Fruit fly (Drosophila melanogaster) whole organism, embryonic: Measurements from ENCODE around the gene Takl2.
A peak's percentile ranks its signal among the peaks of the same experiment; 100 is the strongest.

Experiments
- Bgb ChIP-seq: fragments of 200-800 bp; sonication (Bioruptor generic); IDR thresholded peaks from 2 replicates; pipeline ENCODE4 v1.3.6; 2022; ENCODE audit warnings: missing biosample characterization, missing genetic modification characterization; ENCODE audit not compliant: partially characterized antibody
- BtbVII ChIP-seq: fragments of 200-800 bp; sonication (Bioruptor generic); optimal IDR thresholded peaks from 3 replicates; lab custom pipeline; 2017; ENCODE audit warnings: missing biosample characterization, mild to moderate bottlenecking, missing genetic modification characterization
- CG10274 ChIP-seq: fragments of 200-800 bp; sonication (Bioruptor generic); optimal IDR thresholded peaks from 3 replicates; lab custom pipeline; 2017; ENCODE audit warnings: missing biosample characterization, mild to moderate bottlenecking, missing genetic modification characterization
- CG10462 ChIP-seq: fragments of 200-800 bp; sonication (Bioruptor generic); optimal IDR thresholded peaks from 2 replicates; lab custom pipeline; 2016; ENCODE audit warnings: missing biosample characterization, missing genetic modification characterization
- CG10959 ChIP-seq: fragments of 200-800 bp; sonication (Bioruptor generic); IDR thresholded peaks from 2 replicates; pipeline ENCODE4 v1.3.6; 2022; ENCODE audit warnings: missing biosample characterization, missing genetic modification characterization
- CG12155 ChIP-seq: fragments of 200-800 bp; sonication (Bioruptor generic); optimal IDR thresholded peaks from 3 replicates; lab custom pipeline; 2016; ENCODE audit warnings: missing biosample characterization, missing genetic modification characterization
- CG13624 ChIP-seq: fragments of 200-800 bp; sonication (Bioruptor generic); optimal IDR thresholded peaks from 2 replicates; lab custom pipeline; 2016; ENCODE audit warnings: missing biosample characterization, missing genetic modification characterization
- CG14667 ChIP-seq: fragments of 200-800 bp; sonication (Bioruptor generic); IDR thresholded peaks from 2 replicates; pipeline ENCODE4 v1.3.6; 2022; ENCODE audit warnings: missing biosample characterization, missing genetic modification characterization
- CG15269 ChIP-seq: fragments of 200-800 bp; sonication (Bioruptor generic); optimal IDR thresholded peaks from 2 replicates; lab custom pipeline; 2018; ENCODE audit warnings: missing biosample characterization, mild to moderate bottlenecking, missing genetic modification characterization, moderate library complexity
- CG1603 ChIP-seq: fragments of 200-800 bp; sonication (Bioruptor generic); optimal IDR thresholded peaks from 2 replicates; lab custom pipeline; 2019; ENCODE audit warnings: missing biosample characterization, mild to moderate bottlenecking, missing genetic modification characterization, moderate library complexity
- CG18476 ChIP-seq: fragments of 200-800 bp; sonication (Bioruptor generic); optimal IDR thresholded peaks from 2 replicates; lab custom pipeline; 2016; ENCODE audit warnings: missing biosample characterization, mild to moderate bottlenecking, missing genetic modification characterization
- CG2889 ChIP-seq: fragments of 200-800 bp; sonication (Bioruptor generic); IDR thresholded peaks from 3 replicates; pipeline ENCODE4 v1.3.6; 2022; ENCODE audit warnings: missing biosample characterization, missing genetic modification characterization
- CG31441 ChIP-seq: fragments of 200-800 bp; sonication (Bioruptor generic); IDR thresholded peaks from 2 replicates; pipeline ENCODE4 v1.3.6; 2022; ENCODE audit warnings: missing biosample characterization, missing genetic modification characterization
- CG34376 ChIP-seq: fragments of 200-800 bp; sonication (Bioruptor generic); optimal IDR thresholded peaks from 2 replicates; lab custom pipeline; 2018; ENCODE audit warnings: missing biosample characterization, mild to moderate bottlenecking, missing genetic modification characterization
- CG3726 ChIP-seq: fragments of 200-800 bp; sonication (Bioruptor generic); IDR thresholded peaks from 3 replicates; pipeline ENCODE4, ENCODE4 v1.3.6; 2022; ENCODE audit warnings: missing biosample characterization, missing genetic modification characterization
- CG4282 ChIP-seq: fragments of 200-800 bp; sonication (Bioruptor generic); optimal IDR thresholded peaks from 2 replicates; lab custom pipeline; 2016; ENCODE audit warnings: missing biosample characterization, missing genetic modification characterization
- CG43689 ChIP-seq: fragments of 200-800 bp; sonication (Bioruptor generic); IDR thresholded peaks from 2 replicates; pipeline ENCODE4 v1.3.6; 2022; ENCODE audit warnings: missing biosample characterization, missing genetic modification characterization
- CG6854 ChIP-seq: fragments of 200-800 bp; sonication (Bioruptor generic); optimal IDR thresholded peaks from 3 replicates; lab custom pipeline; 2017; ENCODE audit warnings: missing biosample characterization, mild to moderate bottlenecking, missing genetic modification characterization
- CG7928 ChIP-seq: fragments of 200-800 bp; sonication (Bioruptor generic); optimal IDR thresholded peaks from 2 replicates; lab custom pipeline; 2017; ENCODE audit warnings: missing biosample characterization, mild to moderate bottlenecking, missing genetic modification characterization
- CG8924 ChIP-seq: fragments of 200-800 bp; optimal IDR thresholded peaks from 3 replicates; lab custom pipeline; 2019; ENCODE audit warnings: missing biosample characterization, mild to moderate bottlenecking, missing genetic modification characterization, moderate library complexity
- CG9215 ChIP-seq: fragments of 200-800 bp; sonication (Bioruptor generic); IDR thresholded peaks from 2 replicates; pipeline ENCODE4 v1.3.6; 2022; ENCODE audit warnings: missing biosample characterization, missing genetic modification characterization
- CG9609 ChIP-seq: fragments of 200-800 bp; sonication (Bioruptor generic); optimal IDR thresholded peaks from 3 replicates; lab custom pipeline; 2016; ENCODE audit warnings: missing biosample characterization, missing genetic modification characterization
- Chrac-16 ChIP-seq: fragments of 200-800 bp; sonication (Bioruptor generic); optimal IDR thresholded peaks from 3 replicates; lab custom pipeline; 2016; ENCODE audit warnings: missing biosample characterization, missing genetic modification characterization
- D19A ChIP-seq: fragments of 200-800 bp; optimal IDR thresholded peaks from 3 replicates; lab custom pipeline; 2019; ENCODE audit warnings: missing biosample characterization, mild to moderate bottlenecking, missing genetic modification characterization, moderate library complexity
- GATAe ChIP-seq: fragments of 200-800 bp; sonication (Bioruptor generic); conservative IDR thresholded peaks from 2 replicates; pipeline ENCODE4 v1.3.6; 2022; ENCODE audit warnings: missing biosample characterization, missing genetic modification characterization
- Hand ChIP-seq: fragments of 200-800 bp; sonication (Bioruptor generic); optimal IDR thresholded peaks from 2 replicates; lab custom pipeline; 2017; ENCODE audit warnings: mild to moderate bottlenecking, missing biosample characterization, missing genetic modification reagents, missing genetic modification characterization
- HmgZ ChIP-seq: fragments of 200-800 bp; sonication (Bioruptor generic); optimal IDR thresholded peaks from 2 replicates; lab custom pipeline; 2018; ENCODE audit warnings: missing biosample characterization, mild to moderate bottlenecking, missing genetic modification characterization
- Hr78 ChIP-seq, 2 experiments: fragments of 200-800 bp in 1 of 2; fragments of >200 bp in 1 of 2; sonication (Bioruptor generic) in 1 of 2; optimal IDR thresholded peaks; 2 replicates each; lab custom pipeline; 2017 to 2019; ENCODE audit warnings: missing biosample characterization in 2 of 2, missing genetic modification characterization in 2 of 2, mild to moderate bottlenecking in 1 of 2, moderate library complexity in 1 of 2
- Mad ChIP-seq: fragments of 200-800 bp; sonication (Bioruptor generic); optimal IDR thresholded peaks from 2 replicates; lab custom pipeline; 2016; ENCODE audit warnings: missing biosample characterization, missing genetic modification characterization
- Med ChIP-seq: fragments of 200-800 bp; sonication (Bioruptor generic); peaks from one replicate; lab custom pipeline; 2016; ENCODE audit warnings: missing biosample characterization, missing genetic modification characterization, mild to moderate bottlenecking, inconsistent platforms, moderate library complexity
- PHDP ChIP-seq: fragments of 200-800 bp; sonication (Bioruptor generic); optimal IDR thresholded peaks from 3 replicates; lab custom pipeline; 2018; ENCODE audit warnings: missing biosample characterization, mild to moderate bottlenecking, missing genetic modification characterization, moderate library complexity
- Sry-β ChIP-seq: fragments of 200-800 bp; sonication (Bioruptor generic); optimal IDR thresholded peaks from 2 replicates; lab custom pipeline; 2018; ENCODE audit warnings: missing biosample characterization, mild to moderate bottlenecking, missing genetic modification characterization, moderate library complexity
- amos ChIP-seq: fragments of 200-800 bp; sonication (Bioruptor generic); IDR thresholded peaks from 2 replicates; pipeline ENCODE4 v1.3.6; 2022; ENCODE audit warnings: missing biosample characterization, missing genetic modification characterization; ENCODE audit not compliant: partially characterized antibody
- ash1 ChIP-seq: fragments of 200-800 bp; sonication (Bioruptor generic); optimal IDR thresholded peaks from 2 replicates; lab custom pipeline; 2018; ENCODE audit warnings: missing biosample characterization, mild to moderate bottlenecking, missing genetic modification characterization
- bowl ChIP-seq: fragments of 200-800 bp; sonication (Bioruptor generic); IDR thresholded peaks from 2 replicates; pipeline ENCODE4 v1.3.6; 2022; ENCODE audit warnings: missing biosample characterization, missing genetic modification characterization
- cg ChIP-seq: fragments of 200-800 bp; sonication (Bioruptor generic); optimal IDR thresholded peaks from 3 replicates; lab custom pipeline; 2019; ENCODE audit warnings: missing biosample characterization, mild to moderate bottlenecking, missing genetic modification characterization, moderate library complexity
- ems ChIP-seq: fragments of 200-800 bp; sonication (Bioruptor generic); optimal IDR thresholded peaks from 3 replicates; lab custom pipeline; 2016; ENCODE audit warnings: missing biosample characterization, missing genetic modification characterization
- gfzf ChIP-seq: fragments of 200-800 bp; sonication (Bioruptor generic); optimal IDR thresholded peaks from 2 replicates; lab custom pipeline; 2016; ENCODE audit warnings: missing biosample characterization, mild to moderate bottlenecking, missing genetic modification characterization, moderate library complexity
- gsb ChIP-seq: fragments of 200-800 bp; sonication (Bioruptor generic); IDR thresholded peaks from 2 replicates; pipeline ENCODE4 v1.3.6; 2022; ENCODE audit warnings: missing biosample characterization, missing genetic modification characterization
- kay ChIP-seq: fragments of 200-800 bp; sonication (Bioruptor generic); optimal IDR thresholded peaks from 2 replicates; lab custom pipeline; 2016; ENCODE audit warnings: missing biosample characterization, missing genetic modification characterization
- nerfin-1 ChIP-seq: fragments of 200-800 bp; sonication (Bioruptor generic); optimal IDR thresholded peaks from 3 replicates; lab custom pipeline; 2019; ENCODE audit warnings: missing biosample characterization, mild to moderate bottlenecking, missing genetic modification characterization, moderate library complexity
- onecut ChIP-seq: fragments of 200-800 bp; sonication (Bioruptor generic); IDR thresholded peaks from 2 replicates; pipeline ENCODE4 v1.3.6; 2022; ENCODE audit warnings: missing biosample characterization, missing genetic modification characterization
- sima ChIP-seq: fragments of 200-800 bp; sonication (Bioruptor generic); optimal IDR thresholded peaks from 2 replicates; lab custom pipeline; 2016; ENCODE audit warnings: missing biosample characterization, missing genetic modification characterization
- sr ChIP-seq: fragments of 200-800 bp; sonication (Bioruptor generic); IDR thresholded peaks from 3 replicates; pipeline ENCODE4 v1.3.6; 2022; ENCODE audit warnings: missing biosample characterization, missing genetic modification characterization
- sug ChIP-seq: fragments of 200-800 bp; optimal IDR thresholded peaks from 2 replicates; lab custom pipeline; 2019; ENCODE audit warnings: missing biosample characterization, mild to moderate bottlenecking, missing genetic modification characterization, moderate library complexity
- tgo ChIP-seq: fragments of 200-800 bp; sonication (Bioruptor generic); IDR thresholded peaks from 3 replicates; pipeline ENCODE4 v1.3.6; 2022; ENCODE audit warnings: missing biosample characterization, missing genetic modification characterization
- vnd ChIP-seq: fragments of 200-800 bp; sonication (Bioruptor generic); IDR thresholded peaks from 3 replicates; pipeline ENCODE4 v1.3.6; 2022; ENCODE audit warnings: missing biosample characterization, missing genetic modification characterization; ENCODE audit not compliant: partially characterized antibody
- wor ChIP-seq: fragments of 200-800 bp; sonication (Bioruptor generic); IDR thresholded peaks from 2 replicates; pipeline ENCODE4 v1.3.6; 2022; ENCODE audit warnings: missing biosample characterization, missing genetic modification characterization
- zfh1 ChIP-seq: fragments of 200-800 bp; sonication (Bioruptor generic); IDR thresholded peaks from 3 replicates; pipeline ENCODE4 v1.3.6; 2022; ENCODE audit warnings: missing biosample characterization, missing genetic modification characterization
- zfh2 ChIP-seq: fragments of 200-800 bp; sonication (Bioruptor generic); optimal IDR thresholded peaks from 2 replicates; lab custom pipeline; 2016; ENCODE audit warnings: missing biosample characterization, missing genetic modification characterization

The Takl2 gene

dm6 chr3R:22686336-22686874 lies 47.2 kb downstream of the Takl2 start, which contains the start of the genes Gclm and CG17625 (continued):
- no peak for TF ChIP-seq cg (GFP tag; lab: Kevin White, UChicago)
- no peak for TF ChIP-seq onecut (GFP tag; lab: Robert Waterston, UW)
- TF ChIP-seq CG4282 (GFP tag; lab: Kevin White, UChicago): no peak
- TF ChIP-seq CG6854 (GFP tag; lab: Kevin White, UChicago): peak; percentile 59
- TF ChIP-seq D19A (tag; lab: Kevin White, UChicago): peak; percentile 32
- peak; percentile 41 for TF ChIP-seq kay (GFP tag; lab: Kevin White, UChicago)
- TF ChIP-seq Mad (GFP tag; lab: Kevin White, UChicago): peak; percentile 47
- peak; percentile 88 for TF ChIP-seq CG7928 (GFP tag; lab: Kevin White, UChicago)
- TF ChIP-seq Bgb (GFP tag; lab: Robert Waterston, UW): peak; percentile 83
- peak; percentile 18 for TF ChIP-seq CG10462
- no peak for TF ChIP-seq Hr78 (GFP tag; optimal IDR thresholded peaks at IDR 0.05; lab: Kevin White, UChicago)
- TF ChIP-seq CG31441 (GFP tag; lab: Robert Waterston, UW): peak; percentile 52; the same call in 1 of the 2 replicates
- TF ChIP-seq CG2889: no peak
- peak; percentile 8 for TF ChIP-seq CG9609 (GFP tag; lab: Kevin White, UChicago)
- TF ChIP-seq CG1603 (tag; lab: Kevin White, UChicago): peak; percentile 80
- peak; percentile 38; the same call in 1 of the 3 replicates for TF ChIP-seq zfh1 (GFP tag; lab: Robert Waterston, UW)
- TF ChIP-seq CG12155: peak; percentile 29
- 0 out of 2 replicates have a peak, but pooled peaks have one; percentile 32 for TF ChIP-seq gsb
- peak; percentile 27; the same call in 1 of the 2 replicates for TF ChIP-seq CG10959
- peak; percentile 50 for TF ChIP-seq PHDP (tag; lab: Kevin White, UChicago)
- TF ChIP-seq nerfin-1 (tag; lab: Kevin White, UChicago): peak; percentile 37
- TF ChIP-seq BtbVII (GFP tag; lab: Kevin White, UChicago): peak; percentile 39
- TF ChIP-seq zfh2: peak; percentile 49
- no peak; the same call in 1 of the 2 replicates for TF ChIP-seq GATAe (GFP tag; lab: Robert Waterston, UW)
- TF ChIP-seq sr (GFP tag; lab: Robert Waterston, UW): no peak
- peak; percentile 9 for TF ChIP-seq gfzf
- peak; percentile 25 for TF ChIP-seq Hand
- TF ChIP-seq CG15269 (tag; lab: Kevin White, UChicago): peak; percentile 60
- no peak for TF ChIP-seq bowl
- TF ChIP-seq CG8924 (tag; lab: Kevin White, UChicago): peak; percentile 67
- TF ChIP-seq CG3726 (GFP tag; lab: Robert Waterston, UW): no peak
- TF ChIP-seq HmgZ (tag; lab: Kevin White, UChicago): peak; percentile 66
- peak; percentile 18 for TF ChIP-seq CG18476
- TF ChIP-seq ash1: no peak
- TF ChIP-seq CG13624 (GFP tag; lab: Kevin White, UChicago): peak; percentile 26
- peak; percentile 34 for TF ChIP-seq Chrac-16 (GFP tag; lab: Kevin White, UChicago)
- TF ChIP-seq CG34376: peak; percentile 59
- peak; percentile 14 for TF ChIP-seq ems
- peak; percentile 76 for TF ChIP-seq sug (tag; lab: Kevin White, UChicago)
- no peak for TF ChIP-seq CG10274 (GFP tag; lab: Kevin White, UChicago)
- TF ChIP-seq sima (GFP tag; lab: Kevin White, UChicago): no peak
- TF ChIP-seq amos (GFP tag; lab: Robert Waterston, UW): peak; percentile 84
- peak; percentile 45; the same call in 1 of the 2 replicates for TF ChIP-seq CG9215 (GFP tag; lab: Robert Waterston, UW)
- peak; percentile 92 for TF ChIP-seq Med (GFP tag; lab: Kevin White, UChicago)
- peak; percentile 50 for TF ChIP-seq tgo
- TF ChIP-seq wor: no peak; the same call in 1 of the 2 replicates
- TF ChIP-seq vnd (GFP tag; lab: Robert Waterston, UW): peak; percentile 47; the same call in 2 of the 3 replicates
- TF ChIP-seq Sry-β (GFP tag; lab: Kevin White, UChicago): no peak
- no peak for TF ChIP-seq CG43689
- peak; percentile 30; the same call in 1 of the 2 replicates for TF ChIP-seq CG14667 (GFP tag; lab: Robert Waterston, UW)
